Worm (Caenorhabditis elegans) whole organism, late embryonic: Measurements from ENCODE around the gene C43C3.4.

Experiments
- ama-1 ChIP-seq: fragments of 150-350 bp; optimal IDR thresholded peaks from 2 replicates; lab custom pipeline; 2014
- ceh-19 ChIP-seq: fragments of 200-800 bp; sonication (Bioruptor generic); optimal IDR thresholded peaks from 2 replicates; lab custom pipeline; 2018; ENCODE audit warnings: mild to moderate bottlenecking, missing genetic modification characterization, missing compliant biosample characterization
- dmd-4 ChIP-seq: sonication (generic microtip); optimal IDR thresholded peaks from 2 replicates; lab custom pipeline; 2016; ENCODE audit warnings: borderline replicate concordance, missing genetic modification characterization, missing compliant biosample characterization
- lin-11 ChIP-seq: fragments of 200-800 bp; sonication (Bioruptor generic); optimal IDR thresholded peaks from 2 replicates; lab custom pipeline; 2018; ENCODE audit warnings: mild to moderate bottlenecking, missing genetic modification characterization, missing compliant biosample characterization
- nhr-11 ChIP-seq: fragments of 150-350 bp; optimal IDR thresholded peaks from 2 replicates; lab custom pipeline; 2014; ENCODE audit warnings: missing biosample characterization, missing genetic modification characterization
- sox-2 ChIP-seq: fragments of 200-800 bp; sonication (Bioruptor generic); IDR thresholded peaks from 2 replicates; pipeline ENCODE4 v1.3.6; 2022; ENCODE audit warnings: missing genetic modification reagents, missing genetic modification characterization, missing compliant biosample characterization

DNA sequence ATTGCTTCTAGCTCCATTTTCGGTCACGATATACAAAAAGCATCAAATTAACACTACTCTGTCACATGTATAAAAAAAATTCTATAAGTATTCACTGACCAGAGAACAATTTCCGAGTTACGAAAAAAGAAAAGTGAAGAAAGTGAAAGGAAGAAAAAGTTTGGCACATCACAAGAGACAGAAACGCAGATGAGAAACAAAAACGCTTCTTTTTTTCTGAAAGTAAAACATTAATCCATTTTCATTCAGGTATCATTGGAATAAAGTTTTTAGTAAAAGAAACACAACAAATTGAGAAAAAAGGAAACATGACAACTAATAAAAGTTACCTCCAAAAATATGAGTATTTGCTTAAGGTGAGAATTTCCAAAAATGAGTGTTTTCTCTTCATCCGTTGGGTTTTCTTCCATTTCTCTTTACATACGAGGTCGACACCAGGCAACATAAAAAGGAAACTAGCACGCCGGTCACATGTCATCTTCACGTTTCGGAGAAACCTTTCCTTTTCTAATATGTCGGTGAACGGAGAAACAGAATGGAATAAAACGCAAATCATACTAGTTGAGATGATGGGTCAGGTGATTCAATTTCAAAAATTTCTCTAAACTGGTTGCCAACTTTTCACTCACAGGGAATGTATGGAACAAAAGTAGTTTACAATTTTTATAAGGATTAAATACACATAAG lies 31.8 kb downstream of the C43C3.4 start:
- TF ChIP-seq nhr-11 (tag; lab: Kevin White, UChicago) (no peak), ama-1 (lab: Kevin White, UChicago) (no peak), dmd-4 (tag; lab: Kevin White, UChicago) (no peak), sox-2 (GFP tag; lab: Robert Waterston, UW) (no peak), ceh-19 (GFP tag; lab: Kevin White, UChicago) (no peak), lin-11 (tag; lab: Kevin White, UChicago) (no peak)
